Worm (Caenorhabditis elegans) whole organism, L4 larva: ENCODE data around the gene gmeb-1.

Source experiments
- aha-1 ChIP-seq: fragments of 150-350 bp; peaks from one replicate; lab custom pipeline; 2014; ENCODE audit warnings: missing biosample characterization, missing genetic modification characterization
- ces-1 ChIP-seq: fragments of 150-350 bp; sonication (generic microtip); optimal IDR thresholded peaks from 4 replicates; lab custom pipeline; 2014; ENCODE audit warnings: missing biosample characterization, missing genetic modification reagents, missing genetic modification characterization
- hif-1 ChIP-seq, 2 experiments: sonication (generic microtip); optimal IDR thresholded peaks; 2 replicates each; lab custom pipeline; 2016 to 2017; ENCODE audit warnings: missing compliant biosample characterization in 2 of 2, missing genetic modification characterization in 2 of 2, missing genetic modification reagents in 2 of 2, missing genotype in 2 of 2, mild to moderate bottlenecking in 1 of 2
- nhr-28 ChIP-seq: fragments of 150-350 bp; optimal IDR thresholded peaks from 2 replicates; lab custom pipeline; 2014; ENCODE audit warnings: missing biosample characterization, missing genetic modification characterization

DNA sequence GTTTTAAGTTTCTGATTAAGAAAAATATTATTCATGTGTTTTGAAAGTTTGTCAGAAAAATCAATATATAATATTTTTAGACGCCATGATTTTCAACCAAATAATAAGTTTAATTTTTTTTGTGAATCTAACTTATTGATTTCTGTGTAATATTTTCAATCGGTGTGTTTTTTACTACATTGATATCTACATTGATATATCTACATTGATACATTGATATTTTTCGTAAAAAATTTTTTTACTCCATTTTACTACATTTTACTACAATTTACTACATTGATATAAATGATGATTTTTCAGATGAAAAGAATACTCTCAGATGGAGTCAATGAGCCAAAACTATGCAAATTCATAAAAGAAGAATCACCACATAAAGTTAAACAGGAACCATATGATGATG is at the start of gene gmeb-1:
- TF ChIP-seq hif-1 (tag; optimal IDR thresholded peaks at IDR 0.05; lab: Kevin White, UChicago) (no peak), nhr-28 (tag; lab: Kevin White, UChicago) (no peak), ces-1 (GFP tag; lab: Kevin White, UChicago) (no peak), aha-1 (tag; lab: Kevin White, UChicago) (no peak)
